Fruit fly (Drosophila melanogaster) whole organism, embryonic: Measurements from ENCODE around the gene Vm26Ac.

Experiments
- Bdp1 ChIP-seq: fragments of 200-800 bp; sonication (Bioruptor generic); optimal IDR thresholded peaks from 3 replicates; lab custom pipeline; 2016; ENCODE audit warnings: missing biosample characterization, missing genetic modification characterization
- C15 ChIP-seq: fragments of 200-800 bp; sonication (Bioruptor generic); IDR thresholded peaks from 3 replicates; pipeline ENCODE4 v1.3.6; 2022; ENCODE audit warnings: missing biosample characterization, missing genetic modification characterization
- CG10321 ChIP-seq: fragments of 200-800 bp; sonication (Bioruptor generic); IDR thresholded peaks from 2 replicates; pipeline ENCODE4 v1.3.6; 2022; ENCODE audit warnings: missing biosample characterization, missing genetic modification characterization
- CG11456 ChIP-seq: fragments of 200-800 bp; sonication (Bioruptor generic); IDR thresholded peaks from 3 replicates; pipeline ENCODE4 v1.3.6; 2022; ENCODE audit warnings: missing biosample characterization, missing genetic modification characterization
- CG11696 ChIP-seq: fragments of 200-800 bp; sonication (Bioruptor generic); IDR thresholded peaks from 2 replicates; pipeline ENCODE4 v1.3.6; 2022; ENCODE audit warnings: missing biosample characterization, missing genetic modification characterization
- CG12104 ChIP-seq: fragments of 200-800 bp; sonication (Bioruptor generic); optimal IDR thresholded peaks from 3 replicates; lab custom pipeline; 2016; ENCODE audit warnings: missing biosample characterization, missing genetic modification characterization
- CG13624 ChIP-seq: fragments of 200-800 bp; sonication (Bioruptor generic); optimal IDR thresholded peaks from 2 replicates; lab custom pipeline; 2016; ENCODE audit warnings: missing biosample characterization, missing genetic modification characterization
- CG14050 ChIP-seq: fragments of 200-800 bp; sonication (Bioruptor generic); IDR thresholded peaks from 3 replicates; pipeline ENCODE4 v1.3.6; 2022; ENCODE audit warnings: missing biosample characterization, missing genetic modification characterization
- CG14860 ChIP-seq: fragments of 200-800 bp; sonication (Bioruptor generic); IDR thresholded peaks from 3 replicates; pipeline ENCODE4 v1.3.6; 2022; ENCODE audit warnings: missing biosample characterization, missing genetic modification characterization; ENCODE audit not compliant: partially characterized antibody
- CG15073 ChIP-seq: fragments of 200-800 bp; sonication (Bioruptor generic); optimal IDR thresholded peaks from 2 replicates; lab custom pipeline; 2016; ENCODE audit warnings: missing biosample characterization, missing genetic modification characterization
- CG16779 ChIP-seq: fragments of 200-800 bp; sonication (Bioruptor generic); IDR thresholded peaks from 2 replicates; pipeline ENCODE4 v1.3.6; 2022; ENCODE audit warnings: missing biosample characterization, missing genetic modification characterization
- CG17186 ChIP-seq: fragments of 200-800 bp; sonication (Bioruptor generic); optimal IDR thresholded peaks from 3 replicates; lab custom pipeline; 2017; ENCODE audit warnings: missing biosample characterization, missing genetic modification reagents, missing genetic modification characterization
- CG18011 ChIP-seq: fragments of 200-800 bp; sonication (Bioruptor generic); optimal IDR thresholded peaks from 2 replicates; lab custom pipeline; 2017; ENCODE audit warnings: missing biosample characterization, missing genetic modification characterization, mild to moderate bottlenecking, moderate library complexity, missing genotype
- CG1832 ChIP-seq: fragments of 200-800 bp; sonication (Bioruptor generic); optimal IDR thresholded peaks from 2 replicates; lab custom pipeline; 2017; ENCODE audit warnings: missing biosample characterization, mild to moderate bottlenecking, missing genetic modification characterization, inconsistent platforms
- CG31388 ChIP-seq: fragments of 200-800 bp; sonication (Bioruptor generic); optimal IDR thresholded peaks from 2 replicates; lab custom pipeline; 2016; ENCODE audit warnings: missing biosample characterization, missing genetic modification characterization
- CG33557 ChIP-seq: fragments of 200-800 bp; sonication (Bioruptor generic); optimal IDR thresholded peaks from 2 replicates; lab custom pipeline; 2019; ENCODE audit warnings: missing biosample characterization, mild to moderate bottlenecking, missing genetic modification characterization, moderate library complexity
- CG34224 ChIP-seq: fragments of 200-800 bp; sonication (Bioruptor generic); IDR thresholded peaks from 3 replicates; pipeline ENCODE4 v1.3.6; 2022; ENCODE audit warnings: missing biosample characterization, missing genetic modification characterization; ENCODE audit not compliant: partially characterized antibody
- CG6813 ChIP-seq: fragments of 200-800 bp; sonication (Bioruptor generic); optimal IDR thresholded peaks from 2 replicates; lab custom pipeline; 2017; ENCODE audit warnings: missing biosample characterization, missing genetic modification characterization, mild to moderate bottlenecking, moderate library complexity, missing genetic modification reagents
- CG7745 ChIP-seq: fragments of 200-800 bp; sonication (Bioruptor generic); optimal IDR thresholded peaks from 2 replicates; lab custom pipeline; 2018; ENCODE audit warnings: missing biosample characterization, mild to moderate bottlenecking, missing genetic modification characterization, moderate library complexity
- CG8089 ChIP-seq: fragments of 200-800 bp; sonication (Bioruptor generic); optimal IDR thresholded peaks from 3 replicates; lab custom pipeline; 2016; ENCODE audit warnings: missing biosample characterization, missing genetic modification characterization
- CG9437 ChIP-seq: fragments of 200-800 bp; sonication (Bioruptor generic); optimal IDR thresholded peaks from 2 replicates; lab custom pipeline; 2018; ENCODE audit warnings: missing biosample characterization, mild to moderate bottlenecking, missing genetic modification characterization
- Camta ChIP-seq: fragments of 200-800 bp; sonication (Bioruptor generic); optimal IDR thresholded peaks from 2 replicates; lab custom pipeline; 2016; ENCODE audit warnings: missing biosample characterization, missing genetic modification characterization
- D19A ChIP-seq: fragments of 200-800 bp; optimal IDR thresholded peaks from 3 replicates; lab custom pipeline; 2019; ENCODE audit warnings: missing biosample characterization, mild to moderate bottlenecking, missing genetic modification characterization, moderate library complexity
- Eip74EF ChIP-seq, 2 experiments: fragments of 200-800 bp in 1 of 2; fragments of >200 bp in 1 of 2; sonication (Bioruptor generic) in 1 of 2; optimal IDR thresholded peaks; 2 replicates each; lab custom pipeline; 2017 to 2019; ENCODE audit warnings: missing biosample characterization in 2 of 2, missing genetic modification characterization in 2 of 2, mild to moderate bottlenecking in 1 of 2, moderate library complexity in 1 of 2
- Elba2 ChIP-seq: fragments of 200-800 bp; sonication (Bioruptor generic); optimal IDR thresholded peaks from 3 replicates; lab custom pipeline; 2016; ENCODE audit warnings: missing biosample characterization, missing genetic modification characterization
- Ets65A ChIP-seq: fragments of 200-800 bp; sonication (Bioruptor generic); peaks from one replicate; lab custom pipeline; 2016; ENCODE audit warnings: missing biosample characterization, missing genetic modification characterization
- H15 ChIP-seq: fragments of 200-800 bp; sonication (Bioruptor generic); IDR thresholded peaks from 3 replicates; pipeline ENCODE4 v1.3.6; 2022; ENCODE audit warnings: missing biosample characterization, missing genetic modification characterization
- H2.0 ChIP-seq: fragments of 200-800 bp; sonication (Bioruptor generic); IDR thresholded peaks from 2 replicates; pipeline ENCODE4 v1.3.6; 2022; ENCODE audit warnings: missing biosample characterization, missing genetic modification characterization
- Hr39 ChIP-seq: fragments of >200 bp; optimal IDR thresholded peaks from 2 replicates; lab custom pipeline; 2017
- Lim3 ChIP-seq: fragments of 200-800 bp; sonication (Bioruptor generic); IDR thresholded peaks from 2 replicates; pipeline ENCODE4 v1.3.6; 2022; ENCODE audit warnings: missing biosample characterization, missing genetic modification characterization
- Mes4 ChIP-seq: fragments of 200-800 bp; sonication (Bioruptor generic); optimal IDR thresholded peaks from 2 replicates; lab custom pipeline; 2016; ENCODE audit warnings: missing biosample characterization, missing genetic modification characterization
- Nf-YB ChIP-seq: fragments of 200-800 bp; sonication (Bioruptor generic); optimal IDR thresholded peaks from 3 replicates; lab custom pipeline; 2019; ENCODE audit warnings: missing biosample characterization, mild to moderate bottlenecking, missing genetic modification characterization, moderate library complexity
- Nf-YC ChIP-seq: fragments of 200-800 bp; optimal IDR thresholded peaks from 3 replicates; lab custom pipeline; 2019; ENCODE audit warnings: missing biosample characterization, mild to moderate bottlenecking, missing genetic modification characterization, moderate library complexity
- Poxn ChIP-seq: fragments of 200-800 bp; sonication (Bioruptor generic); IDR thresholded peaks from 2 replicates; pipeline ENCODE4 v1.3.6; 2022; ENCODE audit warnings: missing biosample characterization, missing genetic modification characterization
- Sry-β ChIP-seq: fragments of 200-800 bp; sonication (Bioruptor generic); optimal IDR thresholded peaks from 2 replicates; lab custom pipeline; 2018; ENCODE audit warnings: missing biosample characterization, mild to moderate bottlenecking, missing genetic modification characterization, moderate library complexity
- Trl ChIP-seq, 3 experiments: fragments of >200 bp in 2 of 3; fragments of 200-800 bp in 1 of 3; sonication (Bioruptor generic) in 1 of 3; optimal IDR thresholded peaks; 2 replicates in 1 of 3; 3 replicates in 2 of 3; lab custom pipeline; 2016 to 2017; ENCODE audit warnings: missing biosample characterization in 1 of 3, missing genetic modification characterization in 1 of 3
- chn ChIP-seq: fragments of 200-800 bp; sonication (Bioruptor generic); optimal IDR thresholded peaks from 2 replicates; lab custom pipeline; 2016; ENCODE audit warnings: missing biosample characterization, missing genetic modification characterization
- dm ChIP-seq: fragments of 200-800 bp; sonication (Bioruptor generic); optimal IDR thresholded peaks from 3 replicates; lab custom pipeline; 2016; ENCODE audit warnings: missing biosample characterization, missing genetic modification characterization
- dpn ChIP-seq, 2 experiments: fragments of 200-800 bp; sonication (Bioruptor generic); optimal IDR thresholded peaks; 3 replicates each; lab custom pipeline; 2016; ENCODE audit warnings: missing biosample characterization in 2 of 2, missing genetic modification characterization in 2 of 2
- fd3F ChIP-seq: fragments of 200-800 bp; sonication (Bioruptor generic); optimal IDR thresholded peaks from 2 replicates; lab custom pipeline; 2018; ENCODE audit warnings: missing biosample characterization, mild to moderate bottlenecking, missing genetic modification characterization, moderate library complexity
- ftz-f1 ChIP-seq: fragments of 200-800 bp; sonication (Bioruptor generic); optimal IDR thresholded peaks from 2 replicates; lab custom pipeline; 2016; ENCODE audit warnings: missing biosample characterization, missing genetic modification characterization
- insv ChIP-seq, 2 experiments: fragments of 200-800 bp; sonication (Bioruptor generic); optimal IDR thresholded peaks; 3 replicates each; lab custom pipeline; 2016 to 2018; ENCODE audit warnings: missing biosample characterization in 2 of 2, missing genetic modification characterization in 2 of 2
- ken ChIP-seq: fragments of 200-800 bp; sonication (Bioruptor generic); IDR thresholded peaks from 3 replicates; pipeline ENCODE4 v1.3.6; 2022; ENCODE audit warnings: missing biosample characterization, missing genetic modification characterization
- knrl ChIP-seq: fragments of 200-800 bp; sonication (Bioruptor generic); IDR thresholded peaks from 3 replicates; pipeline ENCODE4 v1.3.6; 2022; ENCODE audit warnings: missing biosample characterization, missing genetic modification characterization; ENCODE audit not compliant: partially characterized antibody
- lmd ChIP-seq: fragments of 200-800 bp; sonication (Bioruptor generic); IDR thresholded peaks from 2 replicates; pipeline ENCODE4 v1.3.6; 2022; ENCODE audit warnings: missing biosample characterization, missing genetic modification characterization
- pnt ChIP-seq: fragments of 200-800 bp; sonication (Bioruptor generic); optimal IDR thresholded peaks from 3 replicates; lab custom pipeline; 2016; ENCODE audit warnings: missing biosample characterization, missing genetic modification characterization
- salm ChIP-seq: fragments of 200-800 bp; sonication (Bioruptor generic); optimal IDR thresholded peaks from 2 replicates; lab custom pipeline; 2018; ENCODE audit warnings: missing biosample characterization, mild to moderate bottlenecking, missing genetic modification characterization
- sens ChIP-seq: fragments of 200-800 bp; sonication (Bioruptor generic); peaks from one replicate; lab custom pipeline; 2016; ENCODE audit warnings: missing biosample characterization, missing genetic modification characterization
- sr ChIP-seq: fragments of 200-800 bp; sonication (Bioruptor generic); IDR thresholded peaks from 3 replicates; pipeline ENCODE4 v1.3.6; 2022; ENCODE audit warnings: missing biosample characterization, missing genetic modification characterization
- wdn ChIP-seq: fragments of 200-800 bp; sonication (Bioruptor generic); IDR thresholded peaks from 2 replicates; pipeline ENCODE4 v1.3.6; 2022; ENCODE audit warnings: missing biosample characterization, missing genetic modification characterization
- zf30C ChIP-seq: fragments of 200-800 bp; sonication (Bioruptor generic); optimal IDR thresholded peaks from 3 replicates; lab custom pipeline; 2018; ENCODE audit warnings: missing biosample characterization, mild to moderate bottlenecking, missing genetic modification characterization

Gene Vm26Ac

DNA sequence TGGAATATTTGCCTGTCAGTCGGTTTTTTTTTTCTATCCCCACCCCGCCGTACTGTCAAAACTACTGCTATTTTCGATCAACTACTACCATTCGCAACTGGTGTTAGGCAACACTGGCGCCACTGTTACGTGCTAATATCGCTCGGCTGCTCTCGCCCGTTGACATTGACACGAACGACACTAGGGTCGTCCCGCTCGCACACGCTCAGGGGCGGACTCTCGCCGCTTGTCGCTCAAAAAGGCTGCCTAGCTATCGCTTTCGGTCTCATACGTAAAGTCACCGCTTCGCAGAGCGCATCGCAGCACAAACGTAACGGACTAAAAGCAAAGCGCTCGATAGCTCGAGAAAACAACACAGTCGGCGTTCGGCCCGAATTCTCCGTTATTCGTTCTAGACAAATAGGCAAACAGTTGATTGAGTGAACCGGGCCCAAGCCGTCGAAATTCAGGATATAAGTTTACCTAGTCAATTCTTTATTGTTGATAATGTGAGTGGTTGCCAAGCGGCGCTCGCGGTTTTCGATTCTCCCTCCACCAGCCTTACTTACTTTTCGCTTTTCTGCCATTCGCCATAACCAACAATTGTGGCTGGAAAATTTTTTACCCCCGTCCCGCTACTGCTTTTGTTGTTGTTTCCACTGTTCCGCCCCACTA lies 24.0 kb upstream of the Vm26Ac start (continued):
- TF ChIP-seq Trl (optimal IDR thresholded peaks at IDR 0.05; lab: Kevin White, UChicago) (no peak), Trl (GFP tag; optimal IDR thresholded peaks at IDR 0.05; lab: Kevin White, UChicago) (peak; percentile 36), CG16779 (GFP tag; lab: Robert Waterston, UW) (no peak), salm (tag; lab: Kevin White, UChicago) (no peak), wdn (GFP tag; lab: Robert Waterston, UW) (no peak), CG18011 (GFP tag; lab: Kevin White, UChicago) (no peak), dm (GFP tag; lab: Kevin White, UChicago) (no peak), H15 (GFP tag; lab: Robert Waterston, UW) (no peak), knrl (no peak), CG10321 (GFP tag; lab: Robert Waterston, UW) (no peak), CG15073 (no peak), pnt (no peak), lmd (GFP tag; lab: Robert Waterston, UW) (no peak), fd3F (no peak), Elba2 (GFP tag; lab: Kevin White, UChicago) (no peak), CG13624 (GFP tag; lab: Kevin White, UChicago) (peak; percentile 53), sens (peak; percentile 60), Eip74EF (GFP tag; optimal IDR thresholded peaks at IDR 0.05; lab: Kevin White, UChicago) (peak in 1 of 2 experiments; percentile 41), CG7745 (tag; lab: Kevin White, UChicago) (no peak), CG1832 (GFP tag; lab: Kevin White, UChicago) (peak; percentile 96), CG33557 (peak; percentile 38), CG31388 (GFP tag; lab: Kevin White, UChicago) (no peak), Hr39 (lab: Kevin White, UChicago) (no peak), H2.0 (GFP tag; lab: Robert Waterston, UW) (no peak), CG12104 (GFP tag; lab: Kevin White, UChicago) (no peak), CG11456 (GFP tag; lab: Robert Waterston, UW) (no peak), Poxn (no peak), CG14050 (no peak), Bdp1 (GFP tag; lab: Kevin White, UChicago) (no peak), CG8089 (no peak), ken (GFP tag; lab: Robert Waterston, UW) (no peak), C15 (no peak), Sry-β (no peak), zf30C (peak; percentile 9), dpn (GFP tag; optimal IDR thresholded peaks at IDR 0.05; lab: Kevin White, UChicago) (peak; percentile 31 to 59), chn (GFP tag; lab: Kevin White, UChicago) (peak; percentile 38), Nf-YB (GFP tag; lab: Kevin White, UChicago) (peak; percentile 50), CG9437 (peak; percentile 99), Camta (GFP tag; lab: Kevin White, UChicago) (peak; percentile 28), Ets65A (GFP tag; lab: Kevin White, UChicago) (no peak), Mes4 (GFP tag; lab: Kevin White, UChicago) (peak; percentile 23), insv (GFP tag; optimal IDR thresholded peaks at IDR 0.05; lab: Kevin White, UChicago) (peak in 1 of 2 experiments; percentile 62), CG17186 (GFP tag; lab: Kevin White, UChicago) (peak; percentile 16), Nf-YC (peak; percentile 89), sr (GFP tag; lab: Robert Waterston, UW) (no peak), D19A (tag; lab: Kevin White, UChicago) (no peak), Lim3 (no peak), CG34224 (no peak), CG11696 (GFP tag; lab: Robert Waterston, UW) (no peak), ftz-f1 (GFP tag; lab: Kevin White, UChicago) (peak; percentile 99), CG6813 (GFP tag; lab: Kevin White, UChicago) (no peak), CG14860 (no peak)
